Worm (Caenorhabditis elegans) whole organism, L1 larva: ENCODE results near the gene C50C3.19.

Experiments
- Y116A8C.19 ChIP-seq: sonication (generic microtip); optimal IDR thresholded peaks from 2 replicates; lab custom pipeline; 2016; ENCODE audit warnings: missing compliant biosample characterization, missing genetic modification characterization, borderline replicate concordance
- ama-1 ChIP-seq: fragments of 150-350 bp; optimal IDR thresholded peaks from 2 replicates; lab custom pipeline; 2014
- blmp-1 ChIP-seq: fragments of 150-350 bp; optimal IDR thresholded peaks from 2 replicates; lab custom pipeline; 2014; ENCODE audit warnings: missing biosample characterization, missing genetic modification characterization
- ceh-63 ChIP-seq: fragments of 200-800 bp; sonication (Bioruptor generic); optimal IDR thresholded peaks from 2 replicates; lab custom pipeline; 2018; ENCODE audit warnings: mild to moderate bottlenecking, missing genetic modification characterization, missing compliant biosample characterization
- ceh-8 ChIP-seq: fragments of 200-800 bp; sonication (Bioruptor generic); optimal IDR thresholded peaks from 2 replicates; lab custom pipeline; 2018; ENCODE audit warnings: mild to moderate bottlenecking, missing genetic modification characterization, moderate library complexity, missing compliant biosample characterization
- ces-1 ChIP-seq: fragments of 150-350 bp; optimal IDR thresholded peaks from 2 replicates; lab custom pipeline; 2014; ENCODE audit warnings: missing biosample characterization, missing genetic modification reagents, missing genetic modification characterization
- dpl-1 ChIP-seq, 3 experiments: fragments of 150-350 bp in 2 of 3; sonication (generic microtip) in 1 of 3; optimal IDR thresholded peaks; 2 replicates each; lab custom pipeline; 2014 to 2017; ENCODE audit warnings: missing biosample characterization in 3 of 3, missing genetic modification characterization in 3 of 3, missing genetic modification reagents in 3 of 3
- dsc-1 ChIP-seq: sonication (generic microtip); optimal IDR thresholded peaks from 2 replicates; lab custom pipeline; 2016; ENCODE audit warnings: mild to moderate bottlenecking, missing genetic modification characterization, missing compliant biosample characterization
- efl-1 ChIP-seq, 4 experiments: fragments of 150-350 bp; optimal IDR thresholded peaks in 3 of 4; peaks in 1 of 4; 1 replicate in 1 of 4; 2 replicates in 3 of 4; lab custom pipeline; 2014; ENCODE audit warnings: missing biosample characterization in 2 of 4, missing genetic modification characterization in 2 of 4, missing genetic modification reagents in 2 of 4
- egl-13 ChIP-seq: sonication (generic microtip); optimal IDR thresholded peaks from 2 replicates; lab custom pipeline; 2016; ENCODE audit warnings: missing genotype, missing genetic modification reagents, missing genetic modification characterization, missing compliant biosample characterization
- egl-27 ChIP-seq, 2 experiments: fragments of 150-350 bp in 1 of 2; sonication (generic microtip); optimal IDR thresholded peaks; 3 replicates each; lab custom pipeline; 2017 to 2018; ENCODE audit warnings: missing biosample characterization in 2 of 2, missing genetic modification characterization in 2 of 2, missing genetic modification reagents in 2 of 2
- elt-2 ChIP-seq: sonication (generic microtip); optimal IDR thresholded peaks from 2 replicates; lab custom pipeline; 2016; ENCODE audit warnings: missing genetic modification characterization, mild to moderate bottlenecking, inconsistent platforms, missing compliant biosample characterization, missing genetic modification reagents
- isw-1 ChIP-seq: fragments of 200-800 bp; sonication (Bioruptor generic); IDR thresholded peaks from 2 replicates; pipeline ENCODE4 v1.3.6; 2022; ENCODE audit warnings: missing genetic modification characterization, missing compliant biosample characterization
- lin-14 ChIP-seq: fragments of 200-800 bp; sonication (Bioruptor generic); optimal IDR thresholded peaks from 2 replicates; lab custom pipeline; 2018; ENCODE audit warnings: mild to moderate bottlenecking, missing genetic modification characterization, moderate library complexity, missing compliant biosample characterization
- lin-15B ChIP-seq: fragments of 150-350 bp; sonication (generic microtip); optimal IDR thresholded peaks from 3 replicates; lab custom pipeline; 2014; ENCODE audit warnings: missing biosample characterization, missing genetic modification characterization
- lsy-2 ChIP-seq, 2 experiments: fragments of 150-350 bp; optimal IDR thresholded peaks; 2 replicates each; lab custom pipeline; 2014; ENCODE audit warnings: missing biosample characterization in 2 of 2, missing genetic modification characterization in 2 of 2
- mdl-1 ChIP-seq, 2 experiments: fragments of 150-350 bp; optimal IDR thresholded peaks; 2 replicates each; lab custom pipeline; 2014 to 2017; ENCODE audit warnings: missing biosample characterization in 2 of 2, missing genetic modification characterization in 2 of 2, inconsistent platforms in 1 of 2
- mef-2 ChIP-seq: fragments of 150-350 bp; optimal IDR thresholded peaks from 2 replicates; lab custom pipeline; 2014; ENCODE audit warnings: missing biosample characterization, missing genetic modification characterization
- nhr-12 ChIP-seq: sonication (generic microtip); optimal IDR thresholded peaks from 2 replicates; lab custom pipeline; 2017; ENCODE audit warnings: missing biosample characterization, missing genetic modification characterization
- nhr-237 ChIP-seq: fragments of 150-350 bp; optimal IDR thresholded peaks from 2 replicates; lab custom pipeline; 2014; ENCODE audit warnings: missing biosample characterization, missing genetic modification characterization
- nhr-47 ChIP-seq: sonication (generic microtip); optimal IDR thresholded peaks from 2 replicates; lab custom pipeline; 2016; ENCODE audit warnings: mild to moderate bottlenecking, missing genetic modification characterization, moderate library complexity, missing compliant biosample characterization
- nhr-71 ChIP-seq: sonication (generic microtip); optimal IDR thresholded peaks from 2 replicates; lab custom pipeline; 2016; ENCODE audit warnings: mild to moderate bottlenecking, missing genetic modification characterization, moderate library complexity, missing compliant biosample characterization
- nhr-84 ChIP-seq: sonication (generic microtip); optimal IDR thresholded peaks from 2 replicates; lab custom pipeline; 2017; ENCODE audit warnings: missing biosample characterization, missing genetic modification characterization
- pax-3 ChIP-seq: fragments of 200-800 bp; sonication (Bioruptor generic); optimal IDR thresholded peaks from 2 replicates; lab custom pipeline; 2018; ENCODE audit warnings: mild to moderate bottlenecking, missing genetic modification characterization, moderate library complexity, missing compliant biosample characterization
- pqm-1 ChIP-seq: sonication (generic microtip); optimal IDR thresholded peaks from 3 replicates; lab custom pipeline; 2017; ENCODE audit warnings: missing biosample characterization, missing genetic modification characterization
- snpc-4 ChIP-seq: fragments of 150-350 bp; optimal IDR thresholded peaks from 2 replicates; lab custom pipeline; 2014; ENCODE audit warnings: missing biosample characterization, missing genetic modification characterization
- snu-23 ChIP-seq: sonication (generic microtip); optimal IDR thresholded peaks from 2 replicates; lab custom pipeline; 2016; ENCODE audit warnings: missing genetic modification characterization, missing compliant biosample characterization
- sox-4 ChIP-seq: sonication (generic microtip); optimal IDR thresholded peaks from 2 replicates; lab custom pipeline; 2016; ENCODE audit warnings: missing genetic modification characterization, missing compliant biosample characterization
- swsn-7 ChIP-seq: sonication (generic microtip); optimal IDR thresholded peaks from 2 replicates; lab custom pipeline; 2016; ENCODE audit warnings: missing genetic modification characterization, missing compliant biosample characterization
- tbx-2 ChIP-seq: sonication (generic microtip); optimal IDR thresholded peaks from 2 replicates; lab custom pipeline; 2016; ENCODE audit warnings: missing genetic modification characterization, missing compliant biosample characterization
- tlp-1 ChIP-seq: fragments of 150-350 bp; optimal IDR thresholded peaks from 2 replicates; lab custom pipeline; 2014; ENCODE audit warnings: missing biosample characterization, missing genetic modification characterization
- unc-62 ChIP-seq: fragments of 150-350 bp; optimal IDR thresholded peaks from 2 replicates; lab custom pipeline; 2014; ENCODE audit warnings: missing biosample characterization, missing genetic modification reagents, missing genetic modification characterization
- unc-86 ChIP-seq: sonication (generic microtip); optimal IDR thresholded peaks from 2 replicates; lab custom pipeline; 2016; ENCODE audit warnings: missing genetic modification characterization, missing compliant biosample characterization
- ztf-11 ChIP-seq, 2 experiments: sonication (generic microtip); optimal IDR thresholded peaks; 2 replicates each; lab custom pipeline; 2016 to 2017; ENCODE audit warnings: missing genetic modification characterization in 2 of 2, missing biosample characterization in 1 of 2, missing compliant biosample characterization in 1 of 2
- ztf-4 ChIP-seq: fragments of 150-350 bp; optimal IDR thresholded peaks from 2 replicates; lab custom pipeline; 2014; ENCODE audit warnings: missing biosample characterization, missing genetic modification characterization

C50C3.19 gene

DNA sequence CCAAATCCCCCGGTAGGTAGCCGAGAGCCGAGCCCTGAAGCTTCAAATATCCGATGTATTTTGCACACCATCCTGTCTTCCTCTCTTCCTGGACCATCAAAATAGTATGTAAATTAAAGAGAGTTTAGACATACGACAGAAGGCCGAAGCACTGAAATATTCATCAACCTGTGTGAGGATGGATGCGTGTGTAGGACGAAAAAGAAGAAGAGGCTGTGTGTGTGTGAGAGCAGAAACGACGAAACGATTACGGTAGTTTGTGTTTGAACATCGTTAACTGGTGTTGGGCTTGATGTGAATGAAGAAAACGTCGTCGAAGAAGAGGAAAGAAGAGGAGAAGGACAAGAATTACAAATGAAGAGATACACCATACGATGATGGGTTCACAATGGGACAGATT is 21.0 kb downstream of the C50C3.19 start:
- TF ChIP-seq nhr-12 (tag; lab: Kevin White, UChicago), result no peak
- no peak for TF ChIP-seq nhr-237
- no peak for TF ChIP-seq ceh-63 (GFP tag; lab: Kevin White, UChicago)
- TF ChIP-seq lsy-2 (tag; optimal IDR thresholded peaks at IDR 0.05; lab: Kevin White, UChicago), result peak in 1 of 2 experiments; percentile 61
- TF ChIP-seq tbx-2 (tag; lab: Kevin White, UChicago), result no peak
- TF ChIP-seq ces-1, result no peak
- TF ChIP-seq pax-3 (tag; lab: Kevin White, UChicago), result no peak
- no peak for TF ChIP-seq ztf-11 (tag; optimal IDR thresholded peaks at IDR 0.05; lab: Kevin White, UChicago)
- TF ChIP-seq ztf-4 (tag; lab: Kevin White, UChicago), result no peak
- no peak for TF ChIP-seq tlp-1 (tag; lab: Kevin White, UChicago)
- no peak for TF ChIP-seq mdl-1 (tag; optimal IDR thresholded peaks at IDR 0.05; lab: Kevin White, UChicago)
- TF ChIP-seq ceh-8 (GFP tag; lab: Kevin White, UChicago), result no peak
- peak; percentile 97 for TF ChIP-seq unc-86 (tag; lab: Kevin White, UChicago)
- TF ChIP-seq snu-23 (GFP tag; lab: Kevin White, UChicago), result no peak
- TF ChIP-seq isw-1 (GFP tag; lab: Robert Waterston, UW), result no peak
- TF ChIP-seq pqm-1, result no peak
- TF ChIP-seq egl-13 (tag; lab: Kevin White, UChicago), result peak; percentile 36
- peak; percentile 41 for TF ChIP-seq lin-14 (GFP tag; lab: Kevin White, UChicago)
- TF ChIP-seq ama-1 (lab: Kevin White, UChicago), result no peak
- TF ChIP-seq swsn-7 (tag; lab: Kevin White, UChicago), result no peak
- no peak for TF ChIP-seq elt-2 (tag; lab: Kevin White, UChicago)
- no peak for TF ChIP-seq mef-2 (tag; lab: Kevin White, UChicago)
- no peak for TF ChIP-seq egl-27 (tag; optimal IDR thresholded peaks at IDR 0.05; lab: Kevin White, UChicago)
- TF ChIP-seq, all 84 proteins: peak for 4

DNA sequence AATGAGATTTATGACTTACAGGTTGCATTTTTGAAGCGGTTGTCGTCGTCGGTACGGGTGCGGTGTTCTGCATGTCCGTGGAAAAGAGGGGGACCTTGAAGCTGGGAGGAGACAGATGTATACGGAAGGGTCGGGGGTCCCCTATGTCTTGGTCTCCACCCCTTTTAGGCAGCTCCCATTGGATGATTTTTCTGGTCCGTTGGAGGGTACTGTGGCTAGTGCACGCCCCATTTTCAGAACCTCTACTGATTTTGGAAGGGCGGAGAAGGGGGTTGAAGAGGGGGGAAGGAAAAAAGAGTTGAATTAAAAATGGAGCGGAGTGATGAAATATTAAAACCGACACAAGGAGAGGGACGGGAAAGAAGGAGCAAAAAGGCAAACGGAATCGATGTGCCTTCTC is 25.6 kb downstream of the C50C3.19 start, which contains the start of gene unc-86:
Gene unc-86 (minus strand): TSS at position 113 of the 400 bp plus-strand sequence.
- TF ChIP-seq lin-14 (GFP tag; lab: Kevin White, UChicago) (peak; percentile 4), lsy-2 (tag; optimal IDR thresholded peaks at IDR 0.05; lab: Kevin White, UChicago) (peak in 1 of 2 experiments; percentile 31), unc-86 (tag; lab: Kevin White, UChicago) (peak; percentile 86), nhr-84 (tag; lab: Kevin White, UChicago) (no peak), ces-1 (no peak)

DNA sequence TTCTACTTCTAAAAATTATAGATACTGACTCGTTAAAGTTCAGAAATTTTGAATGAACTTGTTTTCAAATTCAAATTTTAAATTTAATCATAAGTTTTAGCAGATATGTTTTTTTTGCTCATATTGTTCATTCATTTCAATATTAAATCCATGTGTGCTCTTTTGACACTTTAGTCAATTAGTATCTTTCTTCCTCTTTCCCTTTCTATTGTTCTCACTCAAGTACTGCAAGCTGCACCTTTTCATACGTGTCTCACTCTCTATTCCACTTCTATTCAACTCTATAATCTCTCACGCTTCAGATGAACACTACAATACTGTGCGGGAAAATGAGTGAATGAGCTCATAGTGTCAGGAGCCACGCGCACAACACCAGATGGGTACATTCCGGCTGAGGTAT is 27.3 kb downstream of the C50C3.19 start, which contains the start of gene C30A5.16:
Gene C30A5.16 (plus strand): TSS at position 301 of the 400 bp plus-strand sequence.
- TF ChIP-seq efl-1 (optimal IDR thresholded peaks at IDR 0.05; lab: Kevin White, UChicago) (no peak), efl-1 (GFP tag; optimal IDR thresholded peaks at IDR 0.05 in 1 of 2; lab: Kevin White, UChicago) (peak in 1 of 2 experiments; percentile 34), dsc-1 (tag; lab: Kevin White, UChicago) (peak; percentile 11), nhr-71 (tag; lab: Kevin White, UChicago) (no peak)

DNA sequence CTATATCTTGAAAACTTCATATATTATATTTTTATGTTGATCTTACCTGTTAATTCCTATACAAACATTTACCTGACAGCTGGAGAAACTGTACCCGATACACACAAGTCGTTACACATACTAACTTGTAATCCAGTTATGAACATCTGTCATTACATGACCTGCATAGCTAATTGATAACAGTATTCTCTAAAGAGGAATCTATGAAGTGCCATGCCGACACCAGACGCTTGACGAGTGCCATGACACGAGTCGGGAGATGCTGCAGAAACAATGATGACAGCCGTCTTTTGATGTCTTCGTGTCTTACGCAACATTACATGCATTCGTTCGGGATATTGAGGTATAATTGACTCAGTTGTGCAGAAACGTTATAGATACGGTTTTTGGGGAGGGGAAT is 29.5 kb downstream of the C50C3.19 start:
- no peak for TF ChIP-seq unc-62 (GFP tag; lab: Kevin White, UChicago)
- peak; percentile 79 for TF ChIP-seq unc-86 (tag; lab: Kevin White, UChicago)
- TF ChIP-seq tbx-2 (tag; lab: Kevin White, UChicago), result peak; percentile 6
- TF ChIP-seq ztf-11 (tag; optimal IDR thresholded peaks at IDR 0.05; lab: Kevin White, UChicago), result peak in 1 of 2 experiments; percentile 57
- TF ChIP-seq nhr-47, result no peak

DNA sequence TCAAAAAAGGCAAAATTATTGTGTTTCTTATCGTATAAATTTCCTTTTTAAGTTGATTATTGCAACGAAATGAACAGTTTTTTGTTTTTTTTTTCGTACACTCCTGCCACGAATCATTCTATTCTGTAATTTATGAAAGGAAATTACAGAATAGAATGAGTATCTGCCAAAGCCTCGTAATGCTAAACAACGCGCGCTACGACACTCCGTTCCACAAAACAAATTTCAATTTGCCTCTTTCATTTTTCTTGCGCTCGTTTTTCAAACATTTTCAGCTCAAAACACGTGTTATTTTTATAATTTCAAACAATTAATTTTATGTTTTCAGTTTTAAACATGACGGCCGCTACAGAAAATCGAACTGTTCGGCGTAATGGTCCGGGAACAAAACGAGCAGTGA is 34.2 kb downstream of the C50C3.19 start, which contains the start of gene mob-4:
Gene mob-4 (plus strand): TSS at position 329 of the 400 bp plus-strand sequence.
- TF ChIP-seq snpc-4 (tag; lab: Kevin White, UChicago), result no peak
- TF ChIP-seq blmp-1, result no peak
- no peak for TF ChIP-seq lin-15B (tag; lab: Kevin White, UChicago)
- no peak for TF ChIP-seq isw-1 (GFP tag; lab: Robert Waterston, UW)
- TF ChIP-seq efl-1 (optimal IDR thresholded peaks at IDR 0.05; lab: Kevin White, UChicago), result peak in 1 of 2 experiments; percentile 17
- TF ChIP-seq efl-1 (GFP tag; optimal IDR thresholded peaks at IDR 0.05 in 1 of 2; lab: Kevin White, UChicago), result peak; percentile 25 to 62
- no peak for TF ChIP-seq sox-4 (tag; lab: Kevin White, UChicago)
- peak in 1 of 3 experiments; percentile 33 for TF ChIP-seq dpl-1 (GFP tag; optimal IDR thresholded peaks at IDR 0.05; lab: Kevin White, UChicago)
- peak in 1 of 2 experiments; percentile 26 for TF ChIP-seq lsy-2 (tag; optimal IDR thresholded peaks at IDR 0.05; lab: Kevin White, UChicago)
- peak; percentile 6 for TF ChIP-seq snu-23 (GFP tag; lab: Kevin White, UChicago)
- no peak for TF ChIP-seq Y116A8C.19 (tag; lab: Kevin White, UChicago)
